Worm (Caenorhabditis elegans): ENCODE measurements around the gene F55C9.14.

The F55C9.14 gene

ce11 chrV:19282314-19282713, 17.0 kb upstream of the F55C9.14 start, which contains the start of gene fbxb-117:
TSS of gene fbxb-117 (plus strand) at chrV:19282614.
- no peak for TF ChIP-seq nhr-76 (tag; optimal IDR thresholded peaks at IDR 0.05)
- no peak for TF ChIP-seq efl-3 (GFP tag; optimal IDR thresholded peaks at IDR 0.05)
- no peak for TF ChIP-seq ama-1 (optimal IDR thresholded peaks at IDR 0.05)
- no peak for TF ChIP-seq sup-37 (GFP tag; optimal IDR thresholded peaks at IDR 0.05)
- TF ChIP-seq lin-13 (GFP tag; optimal IDR thresholded peaks at IDR 0.05), result no peak
- TF ChIP-seq pax-3 (tag; optimal IDR thresholded peaks at IDR 0.05), result no peak
- no peak for TF ChIP-seq lin-39 (tag; optimal IDR thresholded peaks at IDR 0.05)
- no peak for TF ChIP-seq fkh-8 (tag; optimal IDR thresholded peaks at IDR 0.05)
- TF ChIP-seq nhr-28 (tag; optimal IDR thresholded peaks at IDR 0.05), result no peak
- TF ChIP-seq hpl-2 (GFP tag; optimal IDR thresholded peaks at IDR 0.05), result no peak
- TF ChIP-seq nhr-47 (tag; optimal IDR thresholded peaks at IDR 0.05), result no peak
- no peak for TF ChIP-seq lsy-2 (tag; optimal IDR thresholded peaks at IDR 0.05)
- no peak for TF ChIP-seq pag-3 (tag; optimal IDR thresholded peaks at IDR 0.05; ENCODE audit: borderline replicate concordance, insufficient read depth)

ce11 chrV:19285921-19286320, 13.4 kb upstream of the F55C9.14 start:
- TF ChIP-seq pqm-1 (tag; optimal IDR thresholded peaks at IDR 0.05), result no peak
- TF ChIP-seq efl-1 (optimal IDR thresholded peaks at IDR 0.05), result no peak
- TF ChIP-seq efl-1 (GFP tag; optimal IDR thresholded peaks at IDR 0.05 in 1 of 2), result no peak
- no peak for TF ChIP-seq nhr-19 (GFP tag; conservative IDR thresholded peaks at IDR 0.05)
- no peak for TF ChIP-seq pax-3 (tag; optimal IDR thresholded peaks at IDR 0.05)
- no peak for TF ChIP-seq ceh-82 (tag; optimal IDR thresholded peaks at IDR 0.05)
- TF ChIP-seq mef-2 (tag; optimal IDR thresholded peaks at IDR 0.05), result no peak
- TF ChIP-seq alr-1 (tag; optimal IDR thresholded peaks at IDR 0.05; ENCODE audit: borderline replicate concordance), result no peak
- no peak for TF ChIP-seq unc-98 (GFP tag; IDR thresholded peaks at IDR 0.05)
- TF ChIP-seq nhr-71 (tag; optimal IDR thresholded peaks at IDR 0.05), result no peak
- no peak for TF ChIP-seq Y116A8C.19 (tag; optimal IDR thresholded peaks at IDR 0.05; ENCODE audit: borderline replicate concordance)
- TF ChIP-seq pag-3 (tag; optimal IDR thresholded peaks at IDR 0.05; ENCODE audit: borderline replicate concordance, insufficient read depth), result no peak
- TF ChIP-seq grh-1 (GFP tag; IDR thresholded peaks at IDR 0.05), result no peak

- TF ChIP-seq ces-1 (GFP tag; optimal IDR thresholded peaks at IDR 0.05) (no peak), tbx-2 (tag; optimal IDR thresholded peaks at IDR 0.05) (no peak), fos-1 (tag; optimal IDR thresholded peaks at IDR 0.05) (no peak), hlh-4 (tag; optimal IDR thresholded peaks at IDR 0.05) (no peak), mef-2 (tag; optimal IDR thresholded peaks at IDR 0.05) (no peak), ama-1 (optimal IDR thresholded peaks at IDR 0.05) (no peak), isw-1 (GFP tag; IDR thresholded peaks at IDR 0.05) (no peak), nhr-85 (tag) (no peak), efl-3 (GFP tag; optimal IDR thresholded peaks at IDR 0.05) (no peak), C16A3.4 (tag; optimal IDR thresholded peaks at IDR 0.05) (no peak), ceh-63 (GFP tag; optimal IDR thresholded peaks at IDR 0.05) (no peak), snpc-4 (tag; optimal IDR thresholded peaks at IDR 0.05) (no peak)
Observed at ce11 chrV:19288073-19288805, 11.1 kb upstream of the F55C9.14 start, which contains the start of the genes F55C9.3 and fbxb-57. TSS of gene F55C9.3 (minus strand) at chrV:19288173. TSS of gene fbxb-57 (plus strand) at chrV:19288755.

DNA sequence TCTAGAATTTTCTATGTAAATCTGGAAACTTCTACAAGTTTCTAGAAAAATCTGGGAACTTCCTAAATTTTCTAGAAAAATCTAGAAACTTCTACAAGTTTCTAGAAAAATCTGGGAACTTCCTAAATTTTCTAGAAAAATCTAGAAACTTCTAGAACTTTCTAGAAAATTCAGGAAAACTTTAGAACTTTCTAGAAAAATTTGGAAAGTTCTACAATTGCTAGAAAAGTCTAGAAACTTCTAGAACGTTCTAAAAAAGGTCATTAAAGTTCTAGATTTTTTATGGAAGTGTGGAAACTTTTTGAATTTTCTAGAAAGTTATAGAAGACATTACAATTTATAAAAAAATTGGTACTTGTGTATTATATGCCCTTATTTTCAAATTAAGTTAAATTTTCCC, 6.3 kb upstream of the F55C9.14 start, which contains the start of gene F55C9.5:
TSS of gene F55C9.5 (minus strand) at position 101 of the 400 bp plus-strand sequence.
- no peak for TF ChIP-seq unc-86 (tag; optimal IDR thresholded peaks at IDR 0.05)
- no peak for TF ChIP-seq nhr-11 (tag; optimal IDR thresholded peaks at IDR 0.05)
- no peak for TF ChIP-seq mdl-1 (tag; optimal IDR thresholded peaks at IDR 0.05)
- no peak for TF ChIP-seq nhr-28 (tag; optimal IDR thresholded peaks at IDR 0.05)
- no peak for TF ChIP-seq lin-13 (GFP tag; optimal IDR thresholded peaks at IDR 0.05)
- no peak for TF ChIP-seq nhr-71 (tag; optimal IDR thresholded peaks at IDR 0.05)
- TF ChIP-seq elt-2 (tag; optimal IDR thresholded peaks at IDR 0.05), result no peak
- no peak for TF ChIP-seq nhr-85 (tag)
- no peak for TF ChIP-seq sox-4 (tag; optimal IDR thresholded peaks at IDR 0.05)
- TF ChIP-seq dsc-1 (tag; optimal IDR thresholded peaks at IDR 0.05), result no peak
- TF ChIP-seq ztf-4 (tag; optimal IDR thresholded peaks at IDR 0.05), result no peak
- no peak for TF ChIP-seq C34B4.2 (tag; optimal IDR thresholded peaks at IDR 0.05)
- TF ChIP-seq sptf-1 (tag; optimal IDR thresholded peaks at IDR 0.05), result no peak
- TF ChIP-seq fkh-8 (tag; optimal IDR thresholded peaks at IDR 0.05), result no peak
